Worm (Caenorhabditis elegans): Measurements from ENCODE around the gene vrk-1.

- TF ChIP-seq dao-5 (tag; optimal IDR thresholded peaks at IDR 0.05) (no peak), him-1 (tag; optimal IDR thresholded peaks at IDR 0.05) (no peak), W03F9.2 (tag; optimal IDR thresholded peaks at IDR 0.05) (peak; percentile 23)
These were observed 48.1 kb upstream of the vrk-1 start, which contains the start of gene tex-2 for ce11 chrII:5873564-5874070.

Measured in whole organism, L4/young adult.